Fruit fly (Drosophila melanogaster): Measurements from ENCODE around the gene Obp19a.

Gene Obp19a

dm6 chrX:20429482-20430204, 14.1 kb downstream of the Obp19a start, which contains the start of the genes CG11710 and mal (continued):
- TF ChIP-seq Sox14 (GFP tag; optimal IDR thresholded peaks at IDR 0.05) (peak; percentile 85), CG16779 (tag; optimal IDR thresholded peaks at IDR 0.05) (no peak), Eip78C (GFP tag) (peak; percentile 95), salr (GFP tag; optimal IDR thresholded peaks at IDR 0.05) (no peak), Eip75B (GFP tag; optimal IDR thresholded peaks at IDR 0.05) (peak; percentile 80), CG6163 (GFP tag; IDR thresholded peaks at IDR 0.05) (peak; percentile 61; the same call in 1 of the 3 replicates), fd85E (GFP tag; optimal IDR thresholded peaks at IDR 0.05) (peak; percentile 2), CG7368 (GFP tag; optimal IDR thresholded peaks at IDR 0.05) (peak; percentile 77), Sox15 (GFP tag; optimal IDR thresholded peaks at IDR 0.05) (peak; percentile 74), CG11762 (GFP tag; optimal IDR thresholded peaks at IDR 0.05; ENCODE audit: insufficient read depth) (peak; percentile 76), Hr38 (GFP tag; optimal IDR thresholded peaks at IDR 0.05) (no peak), Hr39 (GFP tag; optimal IDR thresholded peaks at IDR 0.05) (peak; percentile 83), CG9139 (GFP tag; optimal IDR thresholded peaks at IDR 0.05) (peak; percentile 76), CG11902 (GFP tag; optimal IDR thresholded peaks at IDR 0.05) (peak; percentile 73), lz (GFP tag; optimal IDR thresholded peaks at IDR 0.05) (peak; percentile 87), CG6792 (GFP tag; optimal IDR thresholded peaks at IDR 0.05) (peak; percentile 74), OdsH (GFP tag; optimal IDR thresholded peaks at IDR 0.05) (peak; percentile 78), Blimp-1 (GFP tag; optimal IDR thresholded peaks at IDR 0.05) (peak; percentile 74), esn (GFP tag; optimal IDR thresholded peaks at IDR 0.05) (peak; percentile 89), CG6808 (GFP tag; optimal IDR thresholded peaks at IDR 0.05) (no peak), CG15336 (GFP tag; IDR thresholded peaks at IDR 0.05) (peak; percentile 84), CG10669 (GFP tag; optimal IDR thresholded peaks at IDR 0.05) (peak; percentile 87), Eip93F (GFP tag; optimal IDR thresholded peaks at IDR 0.05) (no peak)

dm6 chrX:20433345-20434332, 18.1 kb downstream of the Obp19a start, which contains the start of gene CG1695:
Gene CG1695 (plus strand): TSS chrX:20433950.
- TF ChIP-seq Hr4 (GFP tag; optimal IDR thresholded peaks at IDR 0.05) (peak; percentile 8), esn (GFP tag; optimal IDR thresholded peaks at IDR 0.05) (peak; percentile 18), CG6276 (GFP tag; optimal IDR thresholded peaks at IDR 0.05) (no peak), Sox15 (GFP tag; optimal IDR thresholded peaks at IDR 0.05) (no peak), ss (GFP tag; optimal IDR thresholded peaks at IDR 0.05) (no peak), CG31627 (GFP tag; optimal IDR thresholded peaks at IDR 0.05) (peak; percentile 21), Eip93F (GFP tag; optimal IDR thresholded peaks at IDR 0.05) (no peak), pdm3 (GFP tag; optimal IDR thresholded peaks at IDR 0.05) (peak; percentile 21), lz (GFP tag; optimal IDR thresholded peaks at IDR 0.05) (peak; percentile 5), CG6808 (GFP tag; optimal IDR thresholded peaks at IDR 0.05) (no peak), OdsH (GFP tag; optimal IDR thresholded peaks at IDR 0.05) (peak; percentile 23), Lpt (GFP tag; optimal IDR thresholded peaks at IDR 0.05) (no peak), CG32006 (GFP tag; optimal IDR thresholded peaks at IDR 0.05) (peak; percentile 43), CG3919 (GFP tag; optimal IDR thresholded peaks at IDR 0.05) (no peak), CG11762 (GFP tag; optimal IDR thresholded peaks at IDR 0.05; ENCODE audit: insufficient read depth) (no peak), Met (GFP tag; optimal IDR thresholded peaks at IDR 0.05) (peak; percentile 23), cyc (GFP tag; optimal IDR thresholded peaks at IDR 0.05) (peak; percentile 37), CG9139 (GFP tag; optimal IDR thresholded peaks at IDR 0.05) (no peak), Hr38 (GFP tag; optimal IDR thresholded peaks at IDR 0.05) (no peak), achi (GFP tag; optimal IDR thresholded peaks at IDR 0.05) (peak; percentile 4), CG10631 (GFP tag; optimal IDR thresholded peaks at IDR 0.05) (no peak), svp (GFP tag) (peak; percentile 69), Hr39 (GFP tag; optimal IDR thresholded peaks at IDR 0.05) (peak; percentile 20), Eip78C (GFP tag) (peak; percentile 69), salr (GFP tag; optimal IDR thresholded peaks at IDR 0.05) (no peak), fd59A (GFP tag; optimal IDR thresholded peaks at IDR 0.05) (no peak), Blimp-1 (GFP tag; optimal IDR thresholded peaks at IDR 0.05) (no peak), topi (GFP tag; optimal IDR thresholded peaks at IDR 0.05) (peak; percentile 16), Ets21C (GFP tag; optimal IDR thresholded peaks at IDR 0.05) (no peak), CG6792 (GFP tag; optimal IDR thresholded peaks at IDR 0.05) (peak; percentile 32), net (GFP tag; optimal IDR thresholded peaks at IDR 0.05) (no peak), CG15336 (GFP tag; IDR thresholded peaks at IDR 0.05) (0 out of 2 replicates have a peak, but pooled peaks have one; percentile 7)

All from whole organism, prepupa.